Worm (Caenorhabditis elegans): Measurements from ENCODE around the gene zip-11.
A peak's percentile ranks its signal among the peaks of the same experiment; 100 is the strongest.

ce11 chrIV:3294553-3295185 is 16.4 kb upstream of the zip-11 start, which contains the start of gene W08E12.7:
- TF ChIP-seq W03F9.2 (tag; optimal IDR thresholded peaks at IDR 0.05) (peak; percentile 97), dao-5 (tag; optimal IDR thresholded peaks at IDR 0.05) (no peak), him-1 (tag; optimal IDR thresholded peaks at IDR 0.05) (peak; percentile 38)

Data from whole organism, L4/young adult.